Worm (Caenorhabditis elegans) whole organism, late embryonic: ENCODE data around the gene C16C8.25.

Experiments used
- C38D4.7 ChIP-seq: fragments of 200-800 bp; sonication (Bioruptor generic); optimal IDR thresholded peaks from 2 replicates; lab custom pipeline; 2018; ENCODE audit warnings: mild to moderate bottlenecking, missing genetic modification characterization, moderate library complexity, missing compliant biosample characterization
- ceh-14 ChIP-seq: sonication (generic microtip); optimal IDR thresholded peaks from 2 replicates; lab custom pipeline; 2016; ENCODE audit warnings: missing genotype, missing genetic modification characterization, missing compliant biosample characterization
- ceh-34 ChIP-seq: sonication (generic microtip); optimal IDR thresholded peaks from 2 replicates; lab custom pipeline; 2016; ENCODE audit warnings: mild to moderate bottlenecking, missing genetic modification characterization, missing compliant biosample characterization
- dve-1 ChIP-seq: sonication (generic microtip); optimal IDR thresholded peaks from 2 replicates; lab custom pipeline; 2017; ENCODE audit warnings: antibody characterized with exemption, mild to moderate bottlenecking, missing genetic modification characterization, missing compliant biosample characterization
- elt-2 ChIP-seq: sonication (generic microtip); optimal IDR thresholded peaks from 2 replicates; lab custom pipeline; 2016; ENCODE audit warnings: missing genetic modification reagents, missing genetic modification characterization, missing compliant biosample characterization
- hlh-30 ChIP-seq: sonication (generic microtip); optimal IDR thresholded peaks from 2 replicates; lab custom pipeline; 2017; ENCODE audit warnings: antibody characterized with exemption, missing genetic modification characterization, missing compliant biosample characterization; ENCODE audit not compliant: insufficient read depth
- lim-6 ChIP-seq: sonication (generic microtip); optimal IDR thresholded peaks from 2 replicates; lab custom pipeline; 2016; ENCODE audit warnings: missing genetic modification characterization, missing compliant biosample characterization
- nfya-1 ChIP-seq: sonication (generic microtip); optimal IDR thresholded peaks from 2 replicates; lab custom pipeline; 2017; ENCODE audit warnings: missing genetic modification characterization, mild to moderate bottlenecking, missing compliant biosample characterization, antibody characterized with exemption, moderate library complexity
- pha-4 ChIP-seq: fragments of 150-350 bp; optimal IDR thresholded peaks from 2 replicates; lab custom pipeline; 2018; ENCODE audit warnings: missing biosample characterization, missing genetic modification reagents, missing genetic modification characterization
- pros-1 ChIP-seq: fragments of 150-350 bp; optimal IDR thresholded peaks from 2 replicates; lab custom pipeline; 2014; ENCODE audit warnings: missing biosample characterization, missing genetic modification reagents, missing genetic modification characterization
- ref-2 ChIP-seq: sonication (generic microtip); optimal IDR thresholded peaks from 2 replicates; lab custom pipeline; 2016; ENCODE audit warnings: missing genetic modification characterization, missing compliant biosample characterization
- sox-4 ChIP-seq: sonication (generic microtip); optimal IDR thresholded peaks from 2 replicates; lab custom pipeline; 2017; ENCODE audit warnings: mild to moderate bottlenecking, missing genetic modification characterization, inconsistent platforms, missing compliant biosample characterization
- syd-9 ChIP-seq: sonication (generic microtip); optimal IDR thresholded peaks from 2 replicates; lab custom pipeline; 2016; ENCODE audit warnings: mild to moderate bottlenecking, missing genetic modification characterization, moderate library complexity, missing compliant biosample characterization
- tbx-7 ChIP-seq: sonication (generic microtip); optimal IDR thresholded peaks from 2 replicates; lab custom pipeline; 2016; ENCODE audit warnings: missing genotype, missing genetic modification characterization, missing compliant biosample characterization

- TF ChIP-seq tbx-7 (tag; lab: Kevin White, UChicago) = no peak
- TF ChIP-seq ceh-34 = no peak
- no peak for TF ChIP-seq pha-4 (tag; lab: Kevin White, UChicago)
- TF ChIP-seq ref-2 (tag; lab: Kevin White, UChicago) = no peak
- TF ChIP-seq C38D4.7 (GFP tag; lab: Kevin White, UChicago) = no peak
- no peak for TF ChIP-seq nfya-1
- TF ChIP-seq ceh-14 = no peak
- no peak for TF ChIP-seq lim-6 (tag; lab: Kevin White, UChicago)
- no peak for TF ChIP-seq sox-4 (tag; lab: Kevin White, UChicago)
- no peak for TF ChIP-seq pros-1 (tag; lab: Kevin White, UChicago)
- no peak for TF ChIP-seq elt-2 (tag; lab: Kevin White, UChicago)
- no peak for TF ChIP-seq hlh-30
- TF ChIP-seq syd-9 = no peak
- no peak for TF ChIP-seq dve-1 (tag; lab: Kevin White, UChicago)
Measured at ce11 chrII:3425433-3425832, 23.6 kb upstream of the C16C8.25 start, which contains the start of gene nep-11.
